Worm (Caenorhabditis elegans) whole organism, late embryonic: ENCODE results near the gene lin-46.

Experiments used
- ama-1 ChIP-seq: fragments of 150-350 bp; optimal IDR thresholded peaks from 2 replicates; lab custom pipeline; 2014
- ceh-14 ChIP-seq: sonication (generic microtip); optimal IDR thresholded peaks from 2 replicates; lab custom pipeline; 2016; ENCODE audit warnings: missing genotype, missing genetic modification characterization, missing compliant biosample characterization
- ceh-2 ChIP-seq: sonication (generic microtip); optimal IDR thresholded peaks from 2 replicates; lab custom pipeline; 2016; ENCODE audit warnings: missing genotype, missing genetic modification characterization, missing compliant biosample characterization
- dve-1 ChIP-seq: sonication (generic microtip); optimal IDR thresholded peaks from 2 replicates; lab custom pipeline; 2017; ENCODE audit warnings: antibody characterized with exemption, mild to moderate bottlenecking, missing genetic modification characterization, missing compliant biosample characterization
- ets-4 ChIP-seq: sonication (generic microtip); optimal IDR thresholded peaks from 2 replicates; lab custom pipeline; 2016; ENCODE audit warnings: missing genetic modification characterization, missing compliant biosample characterization
- nhr-11 ChIP-seq: fragments of 150-350 bp; optimal IDR thresholded peaks from 2 replicates; lab custom pipeline; 2014; ENCODE audit warnings: missing biosample characterization, missing genetic modification characterization
- pqm-1 ChIP-seq: sonication (generic microtip); optimal IDR thresholded peaks from 2 replicates; lab custom pipeline; 2016; ENCODE audit warnings: missing genetic modification characterization, missing compliant biosample characterization

DNA sequence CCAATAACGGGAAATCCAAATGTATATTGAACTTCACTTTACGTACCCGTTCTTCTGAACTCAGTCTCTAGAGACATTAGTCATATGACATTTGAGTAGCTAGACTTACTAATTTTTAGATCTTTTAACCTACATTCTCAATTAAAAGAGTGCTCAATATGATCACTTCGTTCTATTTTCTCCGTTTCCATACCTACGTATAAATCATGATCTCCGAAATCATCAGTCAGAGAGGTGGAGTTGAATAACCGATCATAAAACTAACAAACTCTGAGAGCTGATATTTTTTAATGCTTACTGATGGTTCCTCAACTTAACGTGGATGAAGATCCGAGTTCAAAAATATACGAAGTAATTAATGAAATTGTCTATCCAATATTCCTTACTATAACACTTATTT lies 4.6 kb upstream of the lin-46 start, which contains the start of gene srd-35:
- TF ChIP-seq ceh-2 (tag; lab: Kevin White, UChicago) (no peak), ama-1 (lab: Kevin White, UChicago) (no peak), dve-1 (tag; lab: Kevin White, UChicago) (no peak), ets-4 (tag; lab: Kevin White, UChicago) (no peak), pqm-1 (tag; lab: Kevin White, UChicago) (no peak), ceh-14 (tag; lab: Kevin White, UChicago) (no peak), nhr-11 (no peak)
